Worm (Caenorhabditis elegans): Measurements from ENCODE around the gene D2024.18.

DNA sequence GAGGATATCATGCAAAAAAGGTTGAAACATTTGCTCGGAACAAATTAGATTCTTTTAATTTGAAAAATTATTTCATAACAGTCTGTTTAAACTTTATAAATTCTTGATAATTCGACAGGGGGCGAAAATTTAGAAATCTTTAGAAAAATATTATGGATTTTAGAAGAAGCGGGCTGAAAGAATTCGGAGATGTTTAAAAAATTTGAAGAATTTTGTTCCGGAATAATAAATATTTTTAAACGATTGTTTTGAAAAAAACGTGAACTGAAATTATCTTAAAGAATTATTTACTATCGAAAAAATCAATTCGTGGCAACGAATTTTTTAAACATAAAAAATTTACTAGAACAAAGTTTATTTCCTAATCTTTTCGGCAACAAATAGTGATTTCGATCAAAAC lies 46.6 kb upstream of the D2024.18 start, which contains the start of gene R13A1.3:
- TF ChIP-seq unc-3 (GFP tag; conservative IDR thresholded peaks at IDR 0.05) (no peak), unc-3 (tag; optimal IDR thresholded peaks at IDR 0.05) (no peak), pag-3 (tag; optimal IDR thresholded peaks at IDR 0.05; ENCODE audit: borderline replicate concordance) (no peak), pqm-1 (tag; optimal IDR thresholded peaks at IDR 0.05) (no peak), pros-1 (tag; optimal IDR thresholded peaks at IDR 0.05) (no peak), ama-1 (optimal IDR thresholded peaks at IDR 0.05) (no peak), nhr-232 (tag; optimal IDR thresholded peaks at IDR 0.05) (no peak), ceh-9 (tag; optimal IDR thresholded peaks at IDR 0.05) (no peak)

Measured in whole organism, late embryonic.